Fruit fly (Drosophila melanogaster) whole organism, pupa: Measurements from ENCODE around the gene CG5498.

Experiments
- CG10348 ChIP-seq: fragments of 200-800 bp; sonication (Bioruptor generic); IDR thresholded peaks from 2 replicates; pipeline ENCODE4 v1.3.6; 2022; ENCODE audit warnings: missing biosample characterization, missing genetic modification characterization
- CG12605 ChIP-seq: fragments of 200-800 bp; sonication (Bioruptor generic); IDR thresholded peaks from 2 replicates; pipeline ENCODE4 v1.3.6; 2022; ENCODE audit warnings: missing biosample characterization, missing genetic modification characterization
- CG13204 ChIP-seq: fragments of 200-800 bp; sonication (Bioruptor generic); optimal IDR thresholded peaks from 2 replicates; lab custom pipeline; 2018; ENCODE audit warnings: missing biosample characterization, mild to moderate bottlenecking, missing genetic modification characterization, moderate library complexity
- CG14655 ChIP-seq: fragments of 200-800 bp; sonication (Bioruptor generic); optimal IDR thresholded peaks from 3 replicates; lab custom pipeline; 2017; ENCODE audit warnings: mild to moderate bottlenecking, missing biosample characterization, missing genetic modification reagents, missing genetic modification characterization
- CG15710 ChIP-seq: fragments of 200-800 bp; sonication (Bioruptor generic); optimal IDR thresholded peaks from 2 replicates; lab custom pipeline; 2018; ENCODE audit warnings: missing biosample characterization, mild to moderate bottlenecking, missing genetic modification characterization, moderate library complexity
- CG17806 ChIP-seq: fragments of 200-800 bp; sonication (Bioruptor generic); optimal IDR thresholded peaks from 2 replicates; lab custom pipeline; 2018; ENCODE audit warnings: missing biosample characterization, mild to moderate bottlenecking, missing genetic modification characterization, moderate library complexity
- CG32121 ChIP-seq: fragments of 200-800 bp; sonication (Bioruptor generic); IDR thresholded peaks from 2 replicates; pipeline ENCODE4 v1.3.6; 2022; ENCODE audit warnings: missing biosample characterization, missing genetic modification characterization
- CG34367 ChIP-seq: fragments of 200-800 bp; sonication (Bioruptor generic); optimal IDR thresholded peaks from 2 replicates; lab custom pipeline; 2018; ENCODE audit warnings: missing biosample characterization, mild to moderate bottlenecking, missing genetic modification characterization
- CG4496 ChIP-seq: fragments of 200-800 bp; sonication (Bioruptor generic); IDR thresholded peaks from 3 replicates; pipeline ENCODE4 v1.3.6; 2022; ENCODE audit warnings: missing biosample characterization, missing genetic modification characterization
- CG8159 ChIP-seq: fragments of 200-800 bp; sonication (Bioruptor generic); optimal IDR thresholded peaks from 3 replicates; lab custom pipeline; 2018; ENCODE audit warnings: missing biosample characterization, mild to moderate bottlenecking, missing genetic modification characterization, moderate library complexity
- CG8301 ChIP-seq: fragments of 200-800 bp; sonication (Bioruptor generic); optimal IDR thresholded peaks from 2 replicates; lab custom pipeline; 2018; ENCODE audit warnings: missing biosample characterization, mild to moderate bottlenecking, missing genetic modification characterization
- CG9948 ChIP-seq: fragments of 200-800 bp; sonication (Bioruptor generic); optimal IDR thresholded peaks from 2 replicates; lab custom pipeline; 2018; ENCODE audit warnings: missing biosample characterization, mild to moderate bottlenecking, missing genetic modification characterization, moderate library complexity
- D1 ChIP-seq: fragments of 200-800 bp; sonication (Bioruptor generic); optimal IDR thresholded peaks from 2 replicates; lab custom pipeline; 2018; ENCODE audit warnings: missing biosample characterization, mild to moderate bottlenecking, missing genetic modification characterization, moderate library complexity
- EcR ChIP-seq: fragments of 200-800 bp; sonication (Bioruptor generic); optimal IDR thresholded peaks from 3 replicates; lab custom pipeline; 2019; ENCODE audit warnings: missing biosample characterization, missing genetic modification characterization, mild to moderate bottlenecking, moderate library complexity, missing genetic modification reagents
- Ets98B ChIP-seq: fragments of 200-800 bp; sonication (Bioruptor generic); IDR thresholded peaks from 2 replicates; pipeline ENCODE4 v1.3.6; 2022; ENCODE audit warnings: missing biosample characterization, missing genetic modification characterization
- Pif1A ChIP-seq: fragments of 200-800 bp; sonication (Bioruptor generic); optimal IDR thresholded peaks from 3 replicates; lab custom pipeline; 2016; ENCODE audit warnings: missing biosample characterization, missing genetic modification characterization
- Pif1B ChIP-seq: fragments of 200-800 bp; sonication (Bioruptor generic); optimal IDR thresholded peaks from 3 replicates; lab custom pipeline; 2016; ENCODE audit warnings: missing biosample characterization, missing genetic modification characterization
- Snoo ChIP-seq: fragments of 200-800 bp; sonication (Bioruptor generic); optimal IDR thresholded peaks from 3 replicates; lab custom pipeline; 2017; ENCODE audit warnings: missing biosample characterization, mild to moderate bottlenecking, missing genetic modification characterization, inconsistent platforms
- fd96Ca ChIP-seq: fragments of 200-800 bp; sonication (Bioruptor generic); IDR thresholded peaks from 3 replicates; pipeline ENCODE4 v1.3.6; 2022; ENCODE audit warnings: missing biosample characterization, missing genetic modification characterization
- gl ChIP-seq: fragments of 200-800 bp; sonication (Bioruptor generic); optimal IDR thresholded peaks from 2 replicates; lab custom pipeline; 2018; ENCODE audit warnings: missing biosample characterization, mild to moderate bottlenecking, missing genetic modification characterization
- rn ChIP-seq: fragments of 200-800 bp; sonication (Bioruptor generic); IDR thresholded peaks from 2 replicates; pipeline ENCODE4 v1.3.6; 2022; ENCODE audit warnings: missing biosample characterization, missing genetic modification characterization

CG5498 gene

dm6 chr3L:20366674-20367372, 17.1 kb downstream of the CG5498 start, which contains the start of the genes Toll-9 and in:
TSS of gene Toll-9 (minus strand) at chr3L:20366724.
TSS of gene in (plus strand) at chr3L:20367198.
- TF ChIP-seq CG15710 (tag; lab: Kevin White, UChicago) (no peak), Pif1A (GFP tag; lab: Kevin White, UChicago) (no peak), D1 (tag; lab: Kevin White, UChicago) (no peak), rn (GFP tag; lab: Robert Waterston, UW) (no peak), CG13204 (no peak), CG32121 (GFP tag; lab: Robert Waterston, UW) (no peak), Snoo (no peak), fd96Ca (GFP tag; lab: Robert Waterston, UW) (no peak), CG8301 (no peak), Ets98B (GFP tag; lab: Robert Waterston, UW) (no peak), Pif1B (GFP tag; lab: Kevin White, UChicago) (no peak), CG10348 (GFP tag; lab: Robert Waterston, UW) (no peak)
- TF ChIP-seq, all 21 proteins: peak for 0

dm6 chr3L:20366074-20366473, 17.8 kb downstream of the CG5498 start:
- TF ChIP-seq CG34367: no peak
- TF ChIP-seq Snoo: no peak
- TF ChIP-seq CG17806 (tag; lab: Kevin White, UChicago): no peak
- no peak for TF ChIP-seq CG8301
- no peak for TF ChIP-seq CG32121 (GFP tag; lab: Robert Waterston, UW)
- no peak for TF ChIP-seq CG4496 (GFP tag; lab: Robert Waterston, UW)
- TF ChIP-seq D1 (tag; lab: Kevin White, UChicago): no peak
- TF ChIP-seq Ets98B (GFP tag; lab: Robert Waterston, UW): no peak
- no peak for TF ChIP-seq rn (GFP tag; lab: Robert Waterston, UW)
- TF ChIP-seq Pif1B (GFP tag; lab: Kevin White, UChicago): no peak
- no peak for TF ChIP-seq CG8159 (tag; lab: Kevin White, UChicago)
- no peak for TF ChIP-seq CG9948 (tag; lab: Kevin White, UChicago)
- no peak for TF ChIP-seq CG15710 (tag; lab: Kevin White, UChicago)

dm6 chr3L:20361389-20361788, 22.5 kb downstream of the CG5498 start, which contains the start of gene Prim2:
TSS of gene Prim2 (minus strand) at chr3L:20361585.
- TF ChIP-seq CG12605 (GFP tag; lab: Robert Waterston, UW) (no peak), Ets98B (GFP tag; lab: Robert Waterston, UW) (no peak), CG17806 (tag; lab: Kevin White, UChicago) (no peak), D1 (tag; lab: Kevin White, UChicago) (no peak)

dm6 chr3L:20358212-20358611, 25.7 kb downstream of the CG5498 start, which contains the start of gene CG5665:
TSS of gene CG5665 (plus strand) at chr3L:20358512.
- TF ChIP-seq CG10348 (GFP tag; lab: Robert Waterston, UW) (no peak), CG34367 (no peak)

- TF ChIP-seq rn (GFP tag; lab: Robert Waterston, UW) (no peak), Pif1A (GFP tag; lab: Kevin White, UChicago) (no peak), CG13204 (no peak), fd96Ca (GFP tag; lab: Robert Waterston, UW) (no peak), CG14655 (GFP tag; lab: Kevin White, UChicago) (no peak)
Measured at dm6 chr3L:20356613-20357012, 27.3 kb downstream of the CG5498 start, which contains the start of gene kin17. TSS of gene kin17 (plus strand) at chr3L:20356807.

dm6 chr3L:20354872-20355271, 29.0 kb downstream of the CG5498 start:
- peak; percentile 82 for TF ChIP-seq EcR
- TF ChIP-seq CG8301: no peak

- no peak for TF ChIP-seq gl (tag; lab: Kevin White, UChicago)
- TF ChIP-seq CG32121 (GFP tag; lab: Robert Waterston, UW): no peak
- no peak for TF ChIP-seq fd96Ca (GFP tag; lab: Robert Waterston, UW)
- no peak for TF ChIP-seq D1 (tag; lab: Kevin White, UChicago)
- no peak for TF ChIP-seq CG13204
- TF ChIP-seq Pif1B (GFP tag; lab: Kevin White, UChicago): no peak
- TF ChIP-seq CG12605 (GFP tag; lab: Robert Waterston, UW): no peak
- no peak for TF ChIP-seq CG9948 (tag; lab: Kevin White, UChicago)
- TF ChIP-seq CG14655 (GFP tag; lab: Kevin White, UChicago): no peak
- no peak for TF ChIP-seq CG17806 (tag; lab: Kevin White, UChicago)
- no peak for TF ChIP-seq CG4496 (GFP tag; lab: Robert Waterston, UW)
- no peak for TF ChIP-seq CG10348 (GFP tag; lab: Robert Waterston, UW)
Measured at dm6 chr3L:20354363-20354762, 29.5 kb downstream of the CG5498 start.
